Fruit fly (Drosophila melanogaster) whole organism, prepupa: ENCODE results near the gene Ssdp.

Experiments used
- CG10631 ChIP-seq: fragments of 200-800 bp; sonication (Bioruptor generic); optimal IDR thresholded peaks from 2 replicates; lab custom pipeline; 2016; ENCODE audit warnings: missing biosample characterization, missing genetic modification characterization
- CG10669 ChIP-seq: fragments of 200-800 bp; sonication (Bioruptor generic); optimal IDR thresholded peaks from 3 replicates; lab custom pipeline; 2018; ENCODE audit warnings: missing biosample characterization, mild to moderate bottlenecking, missing genetic modification characterization, moderate library complexity
- CG11294 ChIP-seq: fragments of 200-800 bp; sonication (Bioruptor generic); IDR thresholded peaks from 2 replicates; pipeline ENCODE4 v1.3.6; 2022; ENCODE audit warnings: missing biosample characterization, missing genetic modification characterization
- CG15336 ChIP-seq: fragments of 200-800 bp; sonication (Bioruptor generic); IDR thresholded peaks from 2 replicates; pipeline ENCODE4 v1.3.6; 2022; ENCODE audit warnings: missing biosample characterization, missing genetic modification characterization
- CG1621 ChIP-seq: fragments of 200-800 bp; sonication (Bioruptor generic); optimal IDR thresholded peaks from 3 replicates; lab custom pipeline; 2018; ENCODE audit warnings: missing biosample characterization, mild to moderate bottlenecking, missing genetic modification characterization
- CG16779 ChIP-seq: fragments of 200-800 bp; sonication (Bioruptor generic); optimal IDR thresholded peaks from 3 replicates; lab custom pipeline; 2017; ENCODE audit warnings: missing biosample characterization, mild to moderate bottlenecking, missing genetic modification characterization
- CG3032 ChIP-seq: fragments of 200-800 bp; optimal IDR thresholded peaks from 2 replicates; lab custom pipeline; 2019; ENCODE audit warnings: missing biosample characterization, mild to moderate bottlenecking, missing genetic modification characterization, moderate library complexity
- CG3919 ChIP-seq: fragments of 200-800 bp; sonication (Bioruptor generic); optimal IDR thresholded peaks from 3 replicates; lab custom pipeline; 2016; ENCODE audit warnings: missing biosample characterization, missing genetic modification characterization
- CG4318 ChIP-seq: fragments of 200-800 bp; sonication (Bioruptor generic); optimal IDR thresholded peaks from 3 replicates; lab custom pipeline; 2017; ENCODE audit warnings: missing biosample characterization, mild to moderate bottlenecking, missing genetic modification characterization
- CG6163 ChIP-seq: fragments of 200-800 bp; sonication (Bioruptor generic); IDR thresholded peaks from 3 replicates; pipeline ENCODE4 v1.3.6; 2022; ENCODE audit warnings: missing biosample characterization, missing genetic modification characterization
- CG6276 ChIP-seq: fragments of 200-800 bp; sonication (Bioruptor generic); optimal IDR thresholded peaks from 2 replicates; lab custom pipeline; 2017; ENCODE audit warnings: missing biosample characterization, mild to moderate bottlenecking, missing genetic modification characterization
- CG6792 ChIP-seq: fragments of 200-800 bp; sonication (Bioruptor generic); optimal IDR thresholded peaks from 3 replicates; lab custom pipeline; 2016; ENCODE audit warnings: missing biosample characterization, missing genetic modification characterization
- CG6854 ChIP-seq: fragments of 200-800 bp; sonication (Bioruptor generic); optimal IDR thresholded peaks from 2 replicates; lab custom pipeline; 2017; ENCODE audit warnings: missing biosample characterization, mild to moderate bottlenecking, missing genetic modification characterization
- CG7368 ChIP-seq: fragments of 200-800 bp; sonication (Bioruptor generic); optimal IDR thresholded peaks from 3 replicates; lab custom pipeline; 2016; ENCODE audit warnings: missing biosample characterization, missing genetic modification characterization
- CG8119 ChIP-seq: fragments of 200-800 bp; sonication (Bioruptor generic); IDR thresholded peaks from 3 replicates; pipeline ENCODE4 v1.3.6; 2022; ENCODE audit warnings: missing biosample characterization, missing genetic modification characterization
- CG9139 ChIP-seq: fragments of 200-800 bp; sonication (Bioruptor generic); optimal IDR thresholded peaks from 3 replicates; lab custom pipeline; 2017; ENCODE audit warnings: missing biosample characterization, mild to moderate bottlenecking, missing genetic modification characterization
- Eip75B ChIP-seq: fragments of 200-800 bp; sonication (Bioruptor generic); optimal IDR thresholded peaks from 3 replicates; lab custom pipeline; 2016; ENCODE audit warnings: missing biosample characterization, missing genetic modification characterization
- Eip78C ChIP-seq: fragments of 200-800 bp; sonication (Bioruptor generic); peaks from one replicate; lab custom pipeline; 2016; ENCODE audit warnings: missing biosample characterization, missing genetic modification characterization
- Eip93F ChIP-seq: fragments of 200-800 bp; sonication (Bioruptor generic); optimal IDR thresholded peaks from 2 replicates; lab custom pipeline; 2016; ENCODE audit warnings: missing biosample characterization, mild to moderate bottlenecking, missing genetic modification characterization
- Gug ChIP-seq: fragments of 200-800 bp; sonication (Bioruptor generic); IDR thresholded peaks from 2 replicates; pipeline ENCODE4 v1.3.6; 2022; ENCODE audit warnings: missing biosample characterization, missing genetic modification characterization
- Hr4 ChIP-seq: fragments of 200-800 bp; sonication (Bioruptor generic); optimal IDR thresholded peaks from 3 replicates; lab custom pipeline; 2016; ENCODE audit warnings: missing biosample characterization, missing genetic modification characterization
- Lpt ChIP-seq: fragments of 200-800 bp; sonication (Bioruptor generic); optimal IDR thresholded peaks from 3 replicates; lab custom pipeline; 2016; ENCODE audit warnings: missing biosample characterization, missing genetic modification characterization
- Met ChIP-seq: fragments of 200-800 bp; sonication (Bioruptor generic); optimal IDR thresholded peaks from 3 replicates; lab custom pipeline; 2016; ENCODE audit warnings: missing biosample characterization, missing genetic modification characterization
- Smox ChIP-seq: fragments of 200-800 bp; sonication (Bioruptor generic); optimal IDR thresholded peaks from 3 replicates; lab custom pipeline; 2016; ENCODE audit warnings: missing biosample characterization, missing genetic modification characterization
- Sox14 ChIP-seq: fragments of 200-800 bp; sonication (Bioruptor generic); optimal IDR thresholded peaks from 3 replicates; lab custom pipeline; 2016; ENCODE audit warnings: missing biosample characterization, missing genetic modification characterization
- acj6 ChIP-seq: fragments of 200-800 bp; sonication (Bioruptor generic); optimal IDR thresholded peaks from 3 replicates; lab custom pipeline; 2016; ENCODE audit warnings: missing biosample characterization, missing genetic modification characterization
- cyc ChIP-seq: fragments of 200-800 bp; sonication (Bioruptor generic); optimal IDR thresholded peaks from 3 replicates; lab custom pipeline; 2016; ENCODE audit warnings: missing biosample characterization, missing genetic modification characterization
- dsx ChIP-seq: fragments of 200-800 bp; optimal IDR thresholded peaks from 3 replicates; lab custom pipeline; 2019; ENCODE audit warnings: missing biosample characterization, mild to moderate bottlenecking, missing genetic modification characterization, moderate library complexity; ENCODE audit not compliant: poor library complexity, severe bottlenecking
- eg ChIP-seq: fragments of 200-800 bp; sonication (Bioruptor generic); IDR thresholded peaks from 3 replicates; pipeline ENCODE4 v1.3.6; 2022; ENCODE audit warnings: missing biosample characterization, missing genetic modification characterization
- esn ChIP-seq: fragments of 200-800 bp; sonication (Bioruptor generic); optimal IDR thresholded peaks from 2 replicates; lab custom pipeline; 2016; ENCODE audit warnings: missing biosample characterization, mild to moderate bottlenecking, missing genetic modification characterization, moderate library complexity
- fkh ChIP-seq: fragments of 200-800 bp; sonication (Bioruptor generic); optimal IDR thresholded peaks from 3 replicates; lab custom pipeline; 2017; ENCODE audit warnings: missing biosample characterization, mild to moderate bottlenecking, missing genetic modification characterization, moderate library complexity
- lz ChIP-seq: fragments of 200-800 bp; sonication (Bioruptor generic); optimal IDR thresholded peaks from 3 replicates; lab custom pipeline; 2016; ENCODE audit warnings: missing biosample characterization, missing genetic modification characterization
- net ChIP-seq: fragments of 200-800 bp; sonication (Bioruptor generic); optimal IDR thresholded peaks from 3 replicates; lab custom pipeline; 2016; ENCODE audit warnings: missing biosample characterization, missing genetic modification characterization
- pdm3 ChIP-seq: fragments of 200-800 bp; sonication (Bioruptor generic); optimal IDR thresholded peaks from 3 replicates; lab custom pipeline; 2016; ENCODE audit warnings: missing biosample characterization, missing genetic modification characterization
- ss ChIP-seq, 2 experiments: fragments of 200-800 bp; sonication (Bioruptor generic); optimal IDR thresholded peaks; 2 replicates in 1 of 2; 3 replicates in 1 of 2; lab custom pipeline; 2017 to 2018; ENCODE audit warnings: mild to moderate bottlenecking in 2 of 2, missing biosample characterization in 2 of 2, missing genetic modification characterization in 2 of 2, moderate library complexity in 1 of 2
- svp ChIP-seq: fragments of 200-800 bp; sonication (Bioruptor generic); peaks from one replicate; lab custom pipeline; 2016; ENCODE audit warnings: missing biosample characterization, missing genetic modification characterization
- vri ChIP-seq: fragments of 200-800 bp; sonication (Bioruptor generic); optimal IDR thresholded peaks from 3 replicates; lab custom pipeline; 2016; ENCODE audit warnings: missing biosample characterization, mild to moderate bottlenecking, missing genetic modification characterization

Gene Ssdp

dm6 chr3R:18199177-18199884 lies at the start of gene Ssdp, which contains the start of gene CG7985:
Ssdp (minus strand) TSS chr3R:18199595.
CG7985 (plus strand) TSS chr3R:18199857.
- TF ChIP-seq lz (GFP tag; lab: Kevin White, UChicago) (no peak), Smox (GFP tag; lab: Kevin White, UChicago) (peak; percentile 11), pdm3 (peak; percentile 23), Met (GFP tag; lab: Kevin White, UChicago) (peak; percentile 11), CG15336 (GFP tag; lab: Robert Waterston, UW) (no peak), CG7368 (no peak), esn (no peak), CG6854 (GFP tag; lab: Kevin White, UChicago) (peak; percentile 14), CG3919 (GFP tag; lab: Kevin White, UChicago) (no peak), acj6 (GFP tag; lab: Kevin White, UChicago) (no peak), CG4318 (no peak), CG10669 (GFP tag; lab: Kevin White, UChicago) (no peak), CG10631 (GFP tag; lab: Kevin White, UChicago) (no peak), Sox14 (no peak), Eip93F (no peak), CG16779 (tag; lab: Kevin White, UChicago) (no peak)

- TF ChIP-seq CG15336 (GFP tag; lab: Robert Waterston, UW) (no peak), Gug (no peak), CG7368 (no peak), CG3032 (tag; lab: Kevin White, UChicago) (no peak), svp (GFP tag; lab: Kevin White, UChicago) (no peak), Lpt (GFP tag; lab: Kevin White, UChicago) (no peak), Eip93F (no peak), CG10669 (GFP tag; lab: Kevin White, UChicago) (no peak), Hr4 (no peak), CG6854 (GFP tag; lab: Kevin White, UChicago) (no peak), CG11294 (GFP tag; lab: Robert Waterston, UW) (no peak), lz (GFP tag; lab: Kevin White, UChicago) (no peak), net (GFP tag; lab: Kevin White, UChicago) (no peak), CG6276 (GFP tag; lab: Kevin White, UChicago) (no peak), CG10631 (GFP tag; lab: Kevin White, UChicago) (no peak)
- TF ChIP-seq, all 60 proteins: peak for 0
These were observed 46.6 kb upstream of the Ssdp start for dm6 chr3R:18246041-18246440.

- TF ChIP-seq ss (GFP tag; optimal IDR thresholded peaks at IDR 0.05; lab: Kevin White, UChicago), result peak in 1 of 2 experiments; percentile 0
- TF ChIP-seq Eip78C (GFP tag; lab: Kevin White, UChicago), result no peak
- TF ChIP-seq CG11294 (GFP tag; lab: Robert Waterston, UW), result no peak
These were observed 45.7 kb upstream of the Ssdp start for dm6 chr3R:18245044-18245596.

- TF ChIP-seq eg (GFP tag; lab: Robert Waterston, UW) (peak; percentile 47; the same call in 1 of the 3 replicates), acj6 (GFP tag; lab: Kevin White, UChicago) (no peak), CG9139 (GFP tag; lab: Kevin White, UChicago) (no peak), Sox14 (peak; percentile 32), cyc (peak; percentile 21), svp (GFP tag; lab: Kevin White, UChicago) (peak; percentile 100), Gug (no peak; the same call in 1 of the 2 replicates), CG6792 (GFP tag; lab: Kevin White, UChicago) (peak; percentile 13), CG6163 (peak; percentile 65; the same call in 2 of the 3 replicates), fkh (GFP tag; lab: Kevin White, UChicago) (peak; percentile 53), CG8119 (peak; percentile 19; the same call in 2 of the 3 replicates), vri (GFP tag; lab: Kevin White, UChicago) (peak; percentile 25), Eip78C (GFP tag; lab: Kevin White, UChicago) (peak; percentile 56), CG1621 (tag; lab: Kevin White, UChicago) (peak; percentile 24), Eip93F (no peak), Lpt (GFP tag; lab: Kevin White, UChicago) (peak; percentile 79), dsx (GFP tag; lab: Kevin White, UChicago) (peak; percentile 35), Eip75B (peak; percentile 57), Smox (GFP tag; lab: Kevin White, UChicago) (no peak)
These were observed 45.0 kb upstream of the Ssdp start for dm6 chr3R:18244171-18245043.
